Worm (Caenorhabditis elegans) whole organism, early embryonic: ENCODE data around the gene mks-5.

Experiments used
- ama-1 ChIP-seq: fragments of 150-350 bp; optimal IDR thresholded peaks from 2 replicates; lab custom pipeline; 2014
- ceh-13 ChIP-seq: fragments of 200-800 bp; sonication (Bioruptor generic); optimal IDR thresholded peaks from 2 replicates; lab custom pipeline; 2018; ENCODE audit warnings: mild to moderate bottlenecking, missing genetic modification characterization, missing compliant biosample characterization
- flt-1 ChIP-seq: fragments of 200-800 bp; sonication (Bioruptor generic); IDR thresholded peaks from 2 replicates; pipeline ENCODE4 v1.3.6; 2022; ENCODE audit warnings: missing genetic modification characterization, missing compliant biosample characterization
- hmg-4 ChIP-seq: fragments of 200-800 bp; sonication (Bioruptor generic); optimal IDR thresholded peaks from 2 replicates; lab custom pipeline; 2018; ENCODE audit warnings: mild to moderate bottlenecking, missing genetic modification characterization, missing compliant biosample characterization
- hnd-1 ChIP-seq: sonication (generic microtip); optimal IDR thresholded peaks from 2 replicates; lab custom pipeline; 2016; ENCODE audit warnings: missing genetic modification characterization, missing compliant biosample characterization
- scrt-1 ChIP-seq: fragments of 200-800 bp; sonication (Bioruptor generic); IDR thresholded peaks from 2 replicates; pipeline ENCODE4 v1.3.6; 2022; ENCODE audit warnings: missing genetic modification characterization, missing compliant biosample characterization
- tbx-11 ChIP-seq: fragments of 200-800 bp; sonication (Bioruptor generic); IDR thresholded peaks from 2 replicates; pipeline ENCODE4 v1.3.6; 2022; ENCODE audit warnings: missing genetic modification characterization, missing compliant biosample characterization

DNA sequence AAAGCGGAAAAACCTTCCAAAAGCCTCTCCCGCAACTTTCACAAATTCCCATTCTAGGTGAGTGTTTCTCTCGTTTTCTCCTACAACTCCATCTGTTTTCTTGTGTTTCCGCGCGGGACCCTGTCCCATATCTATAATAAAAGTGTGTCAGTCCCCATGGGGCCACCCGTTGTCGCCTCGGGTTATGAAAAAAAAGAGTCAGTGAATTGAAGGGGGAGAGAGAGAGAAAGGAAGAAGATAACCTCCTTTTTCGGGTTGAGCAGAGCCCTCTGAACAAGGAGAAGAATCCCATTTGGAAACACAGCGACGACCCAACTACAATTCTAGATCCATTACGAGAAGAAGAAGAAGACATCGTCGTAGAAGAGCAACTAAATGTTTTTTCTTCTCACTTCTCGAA lies 2.9 kb upstream of the mks-5 start, which contains the start of gene C09G5.13:
- no peak for TF ChIP-seq ama-1 (lab: Kevin White, UChicago)
- no peak for TF ChIP-seq scrt-1 (GFP tag; lab: Robert Waterston, UW)
- no peak for TF ChIP-seq flt-1 (GFP tag; lab: Robert Waterston, UW)
- TF ChIP-seq hnd-1 (tag; lab: Kevin White, UChicago) = no peak
- TF ChIP-seq ceh-13 = no peak
- TF ChIP-seq hmg-4 (GFP tag; lab: Kevin White, UChicago) = no peak
- TF ChIP-seq tbx-11 (GFP tag; lab: Robert Waterston, UW) = no peak
